Fruit fly (Drosophila melanogaster): ENCODE measurements around the gene CG18666.

dm6 chr2L:11046051-11046450, 11.5 kb downstream of the CG18666 start:
- TF ChIP-seq pum (GFP tag; optimal IDR thresholded peaks at IDR 0.05): no peak
- no peak for TF ChIP-seq dmrt99B (tag; optimal IDR thresholded peaks at IDR 0.05)
- TF ChIP-seq tgo (GFP tag; IDR thresholded peaks at IDR 0.05): no peak

All from whole organism, embryonic.